Fruit fly (Drosophila melanogaster) whole organism, embryonic: ENCODE results near the gene CG43179.
A peak's percentile ranks its signal among the peaks of the same experiment; 100 is the strongest.

ENCODE experiments used
- Atf3 ChIP-seq: fragments of 200-800 bp; sonication (Bioruptor generic); optimal IDR thresholded peaks from 3 replicates; lab custom pipeline; 2016; ENCODE audit warnings: missing biosample characterization, missing genetic modification characterization
- Atf6 ChIP-seq: fragments of 200-800 bp; sonication (Bioruptor generic); IDR thresholded peaks from 2 replicates; pipeline ENCODE4 v1.3.6; 2022; ENCODE audit warnings: missing biosample characterization, missing genetic modification characterization
- CG1024 ChIP-seq: fragments of 200-800 bp; sonication (Bioruptor generic); IDR thresholded peaks from 2 replicates; pipeline ENCODE4 v1.3.6; 2022; ENCODE audit warnings: missing biosample characterization, missing genetic modification characterization
- CG10321 ChIP-seq: fragments of 200-800 bp; sonication (Bioruptor generic); IDR thresholded peaks from 2 replicates; pipeline ENCODE4 v1.3.6; 2022; ENCODE audit warnings: missing biosample characterization, missing genetic modification characterization
- CG10543 ChIP-seq: fragments of 200-800 bp; sonication (Bioruptor generic); optimal IDR thresholded peaks from 3 replicates; lab custom pipeline; 2017; ENCODE audit warnings: missing biosample characterization, mild to moderate bottlenecking, missing genetic modification characterization, moderate library complexity
- CG10979 ChIP-seq: fragments of 200-800 bp; sonication (Bioruptor generic); optimal IDR thresholded peaks from 2 replicates; lab custom pipeline; 2018; ENCODE audit warnings: missing biosample characterization, mild to moderate bottlenecking, missing genetic modification characterization, moderate library complexity
- CG11456 ChIP-seq: fragments of 200-800 bp; sonication (Bioruptor generic); IDR thresholded peaks from 3 replicates; pipeline ENCODE4 v1.3.6; 2022; ENCODE audit warnings: missing biosample characterization, missing genetic modification characterization
- CG12236 ChIP-seq: fragments of 200-800 bp; sonication (Bioruptor generic); optimal IDR thresholded peaks from 2 replicates; lab custom pipeline; 2016; ENCODE audit warnings: missing biosample characterization, missing genetic modification characterization
- CG14965 ChIP-seq: fragments of 200-800 bp; sonication (Bioruptor generic); optimal IDR thresholded peaks from 2 replicates; lab custom pipeline; 2016; ENCODE audit warnings: missing biosample characterization, missing genetic modification characterization, borderline replicate concordance
- CG15011 ChIP-seq: fragments of 200-800 bp; sonication (Bioruptor generic); optimal IDR thresholded peaks from 3 replicates; lab custom pipeline; 2018; ENCODE audit warnings: missing biosample characterization, mild to moderate bottlenecking, missing genetic modification characterization
- CG16779 ChIP-seq: fragments of 200-800 bp; sonication (Bioruptor generic); IDR thresholded peaks from 2 replicates; pipeline ENCODE4 v1.3.6; 2022; ENCODE audit warnings: missing biosample characterization, missing genetic modification characterization
- CG17802 ChIP-seq: fragments of 200-800 bp; sonication (Bioruptor generic); optimal IDR thresholded peaks from 2 replicates; lab custom pipeline; 2018; ENCODE audit warnings: missing biosample characterization, mild to moderate bottlenecking, missing genetic modification characterization, moderate library complexity
- CG2712 ChIP-seq: fragments of 200-800 bp; optimal IDR thresholded peaks from 3 replicates; lab custom pipeline; 2019; ENCODE audit warnings: missing biosample characterization, mild to moderate bottlenecking, missing genetic modification characterization, moderate library complexity
- CG32767 ChIP-seq: fragments of 200-800 bp; sonication (Bioruptor generic); IDR thresholded peaks from 2 replicates; pipeline ENCODE4 v1.3.6; 2022; ENCODE audit warnings: missing biosample characterization, missing genetic modification characterization
- CG4404 ChIP-seq: fragments of 200-800 bp; sonication (Bioruptor generic); IDR thresholded peaks from 2 replicates; pipeline ENCODE4 v1.3.6; 2022; ENCODE audit warnings: missing biosample characterization, missing genetic modification characterization
- CG4424 ChIP-seq: fragments of 200-800 bp; sonication (Bioruptor generic); optimal IDR thresholded peaks from 3 replicates; lab custom pipeline; 2016; ENCODE audit warnings: missing biosample characterization, missing genetic modification characterization
- CG5245 ChIP-seq: fragments of 200-800 bp; sonication (Bioruptor generic); optimal IDR thresholded peaks from 3 replicates; lab custom pipeline; 2016; ENCODE audit warnings: missing biosample characterization, missing genetic modification characterization
- CG6254 ChIP-seq: fragments of 200-800 bp; sonication (Bioruptor generic); optimal IDR thresholded peaks from 3 replicates; lab custom pipeline; 2017; ENCODE audit warnings: mild to moderate bottlenecking, missing biosample characterization, missing genetic modification reagents, missing genetic modification characterization
- CG6683 ChIP-seq: fragments of 200-800 bp; sonication (Bioruptor generic); optimal IDR thresholded peaks from 2 replicates; lab custom pipeline; 2017; ENCODE audit warnings: missing biosample characterization, mild to moderate bottlenecking, missing genetic modification characterization, missing genetic modification reagents
- CG6791 ChIP-seq: fragments of 200-800 bp; sonication (Bioruptor generic); IDR thresholded peaks from 3 replicates; pipeline ENCODE4 v1.3.6; 2022; ENCODE audit warnings: missing biosample characterization, missing genetic modification characterization; ENCODE audit not compliant: partially characterized antibody
- CG7372 ChIP-seq: fragments of 200-800 bp; sonication (Bioruptor generic); IDR thresholded peaks from 2 replicates; pipeline ENCODE4 v1.3.6; 2022; ENCODE audit warnings: missing biosample characterization, missing genetic modification characterization
- CG7745 ChIP-seq: fragments of 200-800 bp; sonication (Bioruptor generic); optimal IDR thresholded peaks from 2 replicates; lab custom pipeline; 2018; ENCODE audit warnings: missing biosample characterization, mild to moderate bottlenecking, missing genetic modification characterization, moderate library complexity
- CG7987 ChIP-seq: fragments of 200-800 bp; sonication (Bioruptor generic); optimal IDR thresholded peaks from 2 replicates; lab custom pipeline; 2018; ENCODE audit warnings: missing biosample characterization, mild to moderate bottlenecking, missing genetic modification characterization, moderate library complexity
- Drgx ChIP-seq: fragments of 200-800 bp; sonication (Bioruptor generic); IDR thresholded peaks from 2 replicates; pipeline ENCODE4 v1.3.6; 2022; ENCODE audit warnings: missing biosample characterization, missing genetic modification characterization
- E2f1 ChIP-seq: fragments of 200-800 bp; sonication (Bioruptor generic); IDR thresholded peaks from 2 replicates; pipeline ENCODE4 v1.3.6; 2022; ENCODE audit warnings: missing biosample characterization, missing genetic modification characterization
- HHEX ChIP-seq: fragments of 200-800 bp; sonication (Bioruptor generic); optimal IDR thresholded peaks from 3 replicates; lab custom pipeline; 2017; ENCODE audit warnings: missing biosample characterization, mild to moderate bottlenecking, missing genetic modification characterization, missing genetic modification reagents
- HLH54F ChIP-seq: fragments of 200-800 bp; sonication (Bioruptor generic); optimal IDR thresholded peaks from 3 replicates; lab custom pipeline; 2016; ENCODE audit warnings: missing biosample characterization, missing genetic modification characterization
- HmgZ ChIP-seq: fragments of 200-800 bp; sonication (Bioruptor generic); optimal IDR thresholded peaks from 2 replicates; lab custom pipeline; 2018; ENCODE audit warnings: missing biosample characterization, mild to moderate bottlenecking, missing genetic modification characterization
- Hr3 ChIP-seq: fragments of 200-800 bp; sonication (Bioruptor generic); optimal IDR thresholded peaks from 3 replicates; lab custom pipeline; 2016; ENCODE audit warnings: missing biosample characterization, missing genetic modification characterization
- Meics ChIP-seq: fragments of 200-800 bp; sonication (Bioruptor generic); optimal IDR thresholded peaks from 2 replicates; lab custom pipeline; 2017; ENCODE audit warnings: missing biosample characterization, mild to moderate bottlenecking, missing genetic modification characterization
- NC2α ChIP-seq: fragments of 200-800 bp; sonication (Bioruptor generic); optimal IDR thresholded peaks from 2 replicates; lab custom pipeline; 2016; ENCODE audit warnings: missing biosample characterization, missing genetic modification characterization
- Rfx ChIP-seq: fragments of 200-800 bp; sonication (Bioruptor generic); IDR thresholded peaks from 2 replicates; pipeline ENCODE4 v1.3.6; 2022; ENCODE audit warnings: missing biosample characterization, missing genetic modification characterization
- Sox102F ChIP-seq: fragments of 200-800 bp; sonication (Bioruptor generic); optimal IDR thresholded peaks from 2 replicates; lab custom pipeline; 2018; ENCODE audit warnings: missing biosample characterization, mild to moderate bottlenecking, missing genetic modification characterization, moderate library complexity
- Sry-δ ChIP-seq: fragments of 200-800 bp; sonication (Bioruptor generic); optimal IDR thresholded peaks from 2 replicates; lab custom pipeline; 2016; ENCODE audit warnings: missing biosample characterization, missing genetic modification characterization
- Vsx1 ChIP-seq: fragments of 200-800 bp; sonication (Bioruptor generic); optimal IDR thresholded peaks from 2 replicates; lab custom pipeline; 2017; ENCODE audit warnings: missing biosample characterization, mild to moderate bottlenecking, missing genetic modification characterization, missing genetic modification reagents
- ac ChIP-seq: fragments of 200-800 bp; sonication (Bioruptor generic); optimal IDR thresholded peaks from 3 replicates; lab custom pipeline; 2017; ENCODE audit warnings: missing biosample characterization, mild to moderate bottlenecking, missing genetic modification characterization
- ase ChIP-seq: fragments of 200-800 bp; sonication (Bioruptor generic); IDR thresholded peaks from 3 replicates; pipeline ENCODE4 v1.3.6; 2022; ENCODE audit warnings: missing biosample characterization, missing genetic modification characterization
- br ChIP-seq: fragments of >200 bp; optimal IDR thresholded peaks from 2 replicates; lab custom pipeline; 2017
- chif ChIP-seq, 2 experiments: fragments of 200-800 bp; sonication (Bioruptor generic); optimal IDR thresholded peaks; 3 replicates each; lab custom pipeline; 2016; ENCODE audit warnings: missing biosample characterization in 2 of 2, missing genetic modification characterization in 2 of 2
- crc ChIP-seq: fragments of 200-800 bp; sonication (Bioruptor generic); optimal IDR thresholded peaks from 2 replicates; lab custom pipeline; 2016; ENCODE audit warnings: missing biosample characterization, missing genetic modification characterization
- cwo ChIP-seq: fragments of 200-800 bp; sonication (Bioruptor generic); optimal IDR thresholded peaks from 3 replicates; lab custom pipeline; 2017; ENCODE audit warnings: missing biosample characterization, missing genetic modification characterization, mild to moderate bottlenecking, moderate library complexity, missing genetic modification reagents
- ewg ChIP-seq: fragments of 200-800 bp; sonication (Bioruptor generic); optimal IDR thresholded peaks from 3 replicates; lab custom pipeline; 2017; ENCODE audit warnings: mild to moderate bottlenecking, missing biosample characterization, missing genetic modification reagents, missing genetic modification characterization
- gfzf ChIP-seq: fragments of 200-800 bp; sonication (Bioruptor generic); optimal IDR thresholded peaks from 2 replicates; lab custom pipeline; 2016; ENCODE audit warnings: missing biosample characterization, mild to moderate bottlenecking, missing genetic modification characterization, moderate library complexity
- inv ChIP-seq: fragments of 200-800 bp; sonication (Bioruptor generic); IDR thresholded peaks from 2 replicates; pipeline ENCODE4 v1.3.6; 2022; ENCODE audit warnings: missing biosample characterization, missing genetic modification characterization; ENCODE audit not compliant: partially characterized antibody
- nerfin-1 ChIP-seq: fragments of 200-800 bp; sonication (Bioruptor generic); optimal IDR thresholded peaks from 3 replicates; lab custom pipeline; 2019; ENCODE audit warnings: missing biosample characterization, mild to moderate bottlenecking, missing genetic modification characterization, moderate library complexity
- pb ChIP-seq: fragments of 200-800 bp; sonication (Bioruptor generic); optimal IDR thresholded peaks from 3 replicates; lab custom pipeline; 2016; ENCODE audit warnings: missing biosample characterization, missing genetic modification characterization
- sens-2 ChIP-seq: fragments of 200-800 bp; sonication (Bioruptor generic); IDR thresholded peaks from 2 replicates; pipeline ENCODE4 v1.3.6; 2022; ENCODE audit warnings: missing biosample characterization, missing genetic modification characterization
- trem ChIP-seq: fragments of 200-800 bp; optimal IDR thresholded peaks from 3 replicates; lab custom pipeline; 2019; ENCODE audit warnings: missing biosample characterization, mild to moderate bottlenecking, missing genetic modification characterization, moderate library complexity
- usp ChIP-seq: fragments of >200 bp; optimal IDR thresholded peaks from 2 replicates; lab custom pipeline; 2017; ENCODE audit warnings: missing biosample characterization, missing genetic modification characterization
- wek ChIP-seq: fragments of 200-800 bp; sonication (Bioruptor generic); optimal IDR thresholded peaks from 3 replicates; lab custom pipeline; 2018; ENCODE audit warnings: missing biosample characterization, mild to moderate bottlenecking, missing genetic modification characterization, moderate library complexity

The CG43179 gene

dm6 chr3R:14283754-14284421, 28.0 kb downstream of the CG43179 start (continued):
- TF ChIP-seq CG6791 (GFP tag; lab: Robert Waterston, UW) (no peak), gfzf (GFP tag; lab: Kevin White, UChicago) (no peak), HHEX (GFP tag; lab: Kevin White, UChicago) (peak; percentile 98), CG14965 (GFP tag; lab: Kevin White, UChicago) (peak; percentile 22), ewg (peak; percentile 96), usp (GFP tag; lab: Kevin White, UChicago) (no peak), trem (tag; lab: Kevin White, UChicago) (peak; percentile 95), Sox102F (peak; percentile 100), wek (peak; percentile 86), CG10543 (GFP tag; lab: Kevin White, UChicago) (peak; percentile 92), Hr3 (GFP tag; lab: Kevin White, UChicago) (peak; percentile 99), ac (peak; percentile 89), inv (GFP tag; lab: Robert Waterston, UW) (no peak), E2f1 (no peak), Drgx (GFP tag; lab: Robert Waterston, UW) (no peak), CG7745 (tag; lab: Kevin White, UChicago) (peak; percentile 83), chif (GFP tag; optimal IDR thresholded peaks at IDR 0.05; lab: Kevin White, UChicago) (peak; percentile 94 to 97), CG1024 (no peak), cwo (GFP tag; lab: Kevin White, UChicago) (peak; percentile 98), CG10321 (no peak), CG10979 (tag; lab: Kevin White, UChicago) (peak; percentile 98), HmgZ (tag; lab: Kevin White, UChicago) (peak; percentile 99), CG5245 (GFP tag; lab: Kevin White, UChicago) (peak; percentile 98), CG6254 (peak; percentile 95), sens-2 (GFP tag; lab: Robert Waterston, UW) (no peak), CG15011 (GFP tag; lab: Kevin White, UChicago) (peak; percentile 98), Rfx (GFP tag; lab: Robert Waterston, UW) (no peak), Atf6 (no peak), Sry-δ (GFP tag; lab: Kevin White, UChicago) (peak; percentile 28), CG7987 (GFP tag; lab: Kevin White, UChicago) (peak; percentile 96), Atf3 (GFP tag; lab: Kevin White, UChicago) (peak; percentile 92), CG11456 (no peak), CG17802 (tag; lab: Kevin White, UChicago) (peak; percentile 90), nerfin-1 (peak; percentile 96), CG32767 (no peak), CG4424 (GFP tag; lab: Kevin White, UChicago) (peak; percentile 98), HLH54F (GFP tag; lab: Kevin White, UChicago) (peak; percentile 95), Meics (GFP tag; lab: Kevin White, UChicago) (peak; percentile 99), CG16779 (GFP tag; lab: Robert Waterston, UW) (no peak), pb (GFP tag; lab: Kevin White, UChicago) (peak; percentile 67), CG12236 (GFP tag; lab: Kevin White, UChicago) (peak; percentile 89), CG7372 (GFP tag; lab: Robert Waterston, UW) (no peak), CG4404 (GFP tag; lab: Robert Waterston, UW) (no peak), ase (no peak), CG2712 (tag; lab: Kevin White, UChicago) (peak; percentile 99), NC2α (GFP tag; lab: Kevin White, UChicago) (peak; percentile 90), crc (GFP tag; lab: Kevin White, UChicago) (peak; percentile 88), CG6683 (GFP tag; lab: Kevin White, UChicago) (peak; percentile 96), Vsx1 (peak; percentile 98), br (lab: Kevin White, UChicago) (no peak)
